Worm (Caenorhabditis elegans): ENCODE results near the gene T01B7.13.

The T01B7.13 gene

ce11 chrII:8721955-8722524 is 6.8 kb downstream of the T01B7.13 start, which contains the start of gene trcs-2:
TSS of gene trcs-2 (plus strand) at chrII:8722474.
- TF ChIP-seq C17E4.6 (GFP tag; IDR thresholded peaks at IDR 0.05): no peak
- TF ChIP-seq dox-1 (GFP tag; IDR thresholded peaks at IDR 0.05): 0 out of 2 replicates have a peak, but pooled peaks have one; percentile 32
- TF ChIP-seq nfyb-1 (GFP tag; IDR thresholded peaks at IDR 0.05): peak; percentile 41; the same call in 1 of the 2 replicates
- TF ChIP-seq lin-26 (GFP tag; IDR thresholded peaks at IDR 0.05): no peak
- no peak for TF ChIP-seq hsf-1 (GFP tag; IDR thresholded peaks at IDR 0.05)

ce11 chrII:8726700-8727099 is 11.5 kb downstream of the T01B7.13 start, which contains the start of gene T01B7.9:
TSS of gene T01B7.9 (minus strand) at chrII:8726800.
- TF ChIP-seq hrde-1 (tag; optimal IDR thresholded peaks at IDR 0.05; ENCODE audit: borderline replicate concordance): no peak
- no peak for TF ChIP-seq lin-54 (GFP tag; optimal IDR thresholded peaks at IDR 0.05)
- TF ChIP-seq T07F8.4 (tag; optimal IDR thresholded peaks at IDR 0.05): no peak
- TF ChIP-seq snpc-1.3 (tag; optimal IDR thresholded peaks at IDR 0.05; ENCODE audit: insufficient read depth): no peak
- no peak for TF ChIP-seq nfyb-1 (GFP tag; IDR thresholded peaks at IDR 0.05)
- TF ChIP-seq T26A5.8 (tag; optimal IDR thresholded peaks at IDR 0.05): no peak
- TF ChIP-seq dpl-1 (GFP tag; optimal IDR thresholded peaks at IDR 0.05): no peak
- no peak for TF ChIP-seq lag-1 (GFP tag; IDR thresholded peaks at IDR 0.05)
- TF ChIP-seq F22D6.2 (tag; optimal IDR thresholded peaks at IDR 0.05): no peak
- TF ChIP-seq mel-28 (tag; optimal IDR thresholded peaks at IDR 0.05; ENCODE audit: borderline replicate concordance): no peak
- TF ChIP-seq chd-7 (tag; optimal IDR thresholded peaks at IDR 0.05): no peak
- TF ChIP-seq B0035.1 (tag; optimal IDR thresholded peaks at IDR 0.05): no peak
- no peak for TF ChIP-seq bed-1 (GFP tag; IDR thresholded peaks at IDR 0.05)

ce11 chrII:8730281-8730680 is 15.1 kb downstream of the T01B7.13 start:
- TF ChIP-seq aptf-3 (GFP tag; IDR thresholded peaks at IDR 0.05) (no peak), hmg-20 (GFP tag; IDR thresholded peaks at IDR 0.05) (no peak), lag-1 (GFP tag; IDR thresholded peaks at IDR 0.05) (no peak), F22D6.2 (tag; optimal IDR thresholded peaks at IDR 0.05) (no peak), nhr-90 (tag; optimal IDR thresholded peaks at IDR 0.05) (no peak), hmg-1.2 (GFP tag; IDR thresholded peaks at IDR 0.05) (no peak), ceh-79 (tag; optimal IDR thresholded peaks at IDR 0.05) (no peak), bed-1 (GFP tag; IDR thresholded peaks at IDR 0.05) (no peak), nfya-1 (tag; optimal IDR thresholded peaks at IDR 0.05; ENCODE audit: borderline replicate concordance, insufficient read depth) (no peak), K12H6.12 (tag; optimal IDR thresholded peaks at IDR 0.05) (no peak), Y95B8A.8 (GFP tag; IDR thresholded peaks at IDR 0.05) (no peak), akir-1 (GFP tag; optimal IDR thresholded peaks at IDR 0.05) (no peak), snpc-3.4 (tag; optimal IDR thresholded peaks at IDR 0.05) (no peak), him-1 (tag; optimal IDR thresholded peaks at IDR 0.05) (no peak), rcor-1 (GFP tag; IDR thresholded peaks at IDR 0.05) (no peak), ztf-25 (GFP tag; IDR thresholded peaks at IDR 0.05) (no peak)

- TF ChIP-seq hsf-1 (GFP tag; IDR thresholded peaks at IDR 0.05) (no peak), ceh-27 (GFP tag; optimal IDR thresholded peaks at IDR 0.05) (no peak), nhr-120 (GFP tag; IDR thresholded peaks at IDR 0.05) (no peak), B0035.1 (tag; optimal IDR thresholded peaks at IDR 0.05) (no peak), dpff-1 (tag; optimal IDR thresholded peaks at IDR 0.05) (no peak), ztf-22 (GFP tag; optimal IDR thresholded peaks at IDR 0.05) (no peak), nhr-27 (tag; optimal IDR thresholded peaks at IDR 0.05) (no peak), snpc-3.4 (tag; optimal IDR thresholded peaks at IDR 0.05) (no peak), madf-10 (tag; optimal IDR thresholded peaks at IDR 0.05) (no peak), atf-7 (tag; optimal IDR thresholded peaks at IDR 0.05) (no peak), nfya-1 (tag; optimal IDR thresholded peaks at IDR 0.05; ENCODE audit: borderline replicate concordance, insufficient read depth) (no peak), K12H6.12 (tag; optimal IDR thresholded peaks at IDR 0.05) (no peak), B0261.1 (tag; optimal IDR thresholded peaks at IDR 0.05) (no peak), hrde-1 (tag; optimal IDR thresholded peaks at IDR 0.05; ENCODE audit: borderline replicate concordance) (no peak)
These were observed 15.9 kb downstream of the T01B7.13 start for ce11 chrII:8730960-8731693.

Measured in whole organism, young adult.